Worm (Caenorhabditis elegans) whole organism, young adult: Measurements from ENCODE around the gene mrpl-28.

ENCODE experiments used
- nhr-179 ChIP-seq: sonication (generic microtip); optimal IDR thresholded peaks from 2 replicates; lab custom pipeline; 2016; ENCODE audit warnings: mild to moderate bottlenecking, missing genetic modification characterization, missing compliant biosample characterization
- somi-1 ChIP-seq: fragments of 200-800 bp; sonication (Bioruptor generic); optimal IDR thresholded peaks from 2 replicates; lab custom pipeline; 2018; ENCODE audit warnings: mild to moderate bottlenecking, missing genetic modification characterization, missing compliant biosample characterization
- sptf-2 ChIP-seq: fragments of 200-800 bp; sonication (Bioruptor generic); optimal IDR thresholded peaks from 2 replicates; lab custom pipeline; 2018; ENCODE audit warnings: mild to moderate bottlenecking, missing genetic modification characterization, missing compliant biosample characterization

ce11 chrII:108865-109264 is 46.9 kb downstream of the mrpl-28 start, which contains the start of gene C50D2.2:
- no peak for TF ChIP-seq sptf-2 (GFP tag; lab: Kevin White, UChicago)
- no peak for TF ChIP-seq nhr-179 (tag; lab: Kevin White, UChicago)
- TF ChIP-seq somi-1 (GFP tag; lab: Kevin White, UChicago), result no peak
